1 worm cellular context compared by ENCODE assay signal in the genomic region with DNA sequence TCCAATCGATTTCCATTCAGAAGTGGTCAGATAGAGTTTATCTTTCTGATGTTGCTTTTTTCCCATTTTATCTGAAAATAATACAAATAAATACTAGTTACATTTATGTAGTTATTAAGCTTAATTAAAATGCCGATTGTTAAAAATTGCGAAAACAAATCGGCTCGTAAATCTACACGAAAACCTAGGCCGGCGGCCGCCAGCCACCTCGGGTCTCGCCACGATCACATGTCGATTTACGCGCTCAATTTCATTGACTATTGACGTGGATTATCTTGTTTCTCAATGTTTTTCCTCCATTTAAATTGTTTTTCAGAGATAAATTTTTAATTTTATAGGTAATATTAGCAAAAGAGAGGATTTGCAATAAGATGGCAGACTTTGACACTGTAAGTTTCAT.
TF ChIP-seq lines count a peak whose summit lies in the region.

A gene (minus strand): TSS at position 71 of the 400 bp plus-strand sequence.
A gene (plus strand): TSS at position 339 of the 400 bp plus-strand sequence.

TF ChIP-seq in whole organism, L1 larva, 84 proteins besides CTCF, POLR2A, EP300 and RAD21 (continued from another document):
- TF ChIP-seq tbx-2 (tag; optimal IDR thresholded peaks at IDR 0.05; lab: Kevin White, UChicago) (peak; percentile 91), zag-1 (tag; optimal IDR thresholded peaks at IDR 0.05; lab: Kevin White, UChicago) (no peak), lin-35 (GFP tag; optimal IDR thresholded peaks at IDR 0.05; lab: Kevin White, UChicago) (peak; percentile 80 to 85), nhr-11 (tag; optimal IDR thresholded peaks at IDR 0.05; lab: Kevin White, UChicago) (peak; percentile 9), fkh-8 (tag; optimal IDR thresholded peaks at IDR 0.05; lab: Kevin White, UChicago) (peak; percentile 85), ztf-4 (tag; optimal IDR thresholded peaks at IDR 0.05; lab: Kevin White, UChicago) (no peak), unc-98 (GFP tag; IDR thresholded peaks at IDR 0.05; lab: Robert Waterston, UW) (peak; percentile 71), nhr-237 (tag; optimal IDR thresholded peaks at IDR 0.05; lab: Kevin White, UChicago) (peak; percentile 40), nhr-19 (GFP tag; conservative IDR thresholded peaks at IDR 0.05; lab: Robert Waterston, UW) (peak; percentile 78), C16A3.4 (tag; optimal IDR thresholded peaks at IDR 0.05; lab: Kevin White, UChicago) (peak; percentile 80), nhr-85 (tag; lab: Kevin White, UChicago) (peak; percentile 91), ceh-8 (GFP tag; optimal IDR thresholded peaks at IDR 0.05; lab: Kevin White, UChicago) (peak; percentile 6), skn-1 (tag; optimal IDR thresholded peaks at IDR 0.05; lab: Kevin White, UChicago) (peak; percentile 59), sptf-1 (tag; optimal IDR thresholded peaks at IDR 0.05; lab: Kevin White, UChicago) (no peak), blmp-1 (tag; optimal IDR thresholded peaks at IDR 0.05; lab: Kevin White, UChicago) (peak; percentile 52), hlh-4 (tag; optimal IDR thresholded peaks at IDR 0.05; lab: Kevin White, UChicago) (no peak), sox-4 (tag; optimal IDR thresholded peaks at IDR 0.05; lab: Kevin White, UChicago) (peak; percentile 54), fkh-4 (tag; optimal IDR thresholded peaks at IDR 0.05; lab: Kevin White, UChicago; ENCODE audit: borderline replicate concordance) (peak; percentile 83), pax-3 (tag; optimal IDR thresholded peaks at IDR 0.05; lab: Kevin White, UChicago) (peak; percentile 71)
